Fruit fly (Drosophila melanogaster): Measurements from ENCODE around the gene AcCoAS.

Gene AcCoAS

DNA sequence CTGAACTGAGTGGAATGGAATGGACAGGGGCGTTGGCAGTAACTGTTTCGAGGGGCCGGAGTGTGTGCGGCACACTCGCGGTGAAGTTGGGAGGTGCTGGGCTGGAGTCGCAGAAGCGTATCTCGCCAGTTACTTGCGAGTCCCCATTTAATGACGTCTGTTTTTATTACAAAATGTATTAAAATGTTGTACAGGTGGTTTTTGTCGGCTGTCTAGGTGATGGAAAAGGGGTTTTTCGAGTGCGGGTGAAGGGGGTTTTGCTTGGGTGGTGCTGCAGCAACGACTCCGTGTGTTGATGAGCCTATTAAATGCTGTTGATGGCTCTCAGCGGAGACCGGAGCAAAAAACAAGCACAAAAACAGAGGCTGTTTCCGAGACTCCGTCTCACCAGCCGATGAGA lies 28.7 kb downstream of the AcCoAS start (continued):
- TF ChIP-seq Hr38 (GFP tag; optimal IDR thresholded peaks at IDR 0.05) (no peak), esn (GFP tag; optimal IDR thresholded peaks at IDR 0.05) (peak; percentile 56), CG7368 (GFP tag; optimal IDR thresholded peaks at IDR 0.05) (peak; percentile 59), CG15336 (GFP tag; IDR thresholded peaks at IDR 0.05) (peak; percentile 69), CG11902 (GFP tag; optimal IDR thresholded peaks at IDR 0.05) (peak; percentile 34), CG1621 (tag; optimal IDR thresholded peaks at IDR 0.05) (peak; percentile 83), CG8632 (GFP tag; optimal IDR thresholded peaks at IDR 0.05) (peak; percentile 61), Sox14 (GFP tag; optimal IDR thresholded peaks at IDR 0.05) (peak; percentile 56), fkh (GFP tag; optimal IDR thresholded peaks at IDR 0.05) (no peak), CG3919 (GFP tag; optimal IDR thresholded peaks at IDR 0.05) (peak; percentile 72), achi (GFP tag; optimal IDR thresholded peaks at IDR 0.05) (peak; percentile 49), CG6276 (GFP tag; optimal IDR thresholded peaks at IDR 0.05) (peak; percentile 36), CG31627 (GFP tag; optimal IDR thresholded peaks at IDR 0.05) (peak; percentile 40), CG9139 (GFP tag; optimal IDR thresholded peaks at IDR 0.05) (peak; percentile 41), salr (GFP tag; optimal IDR thresholded peaks at IDR 0.05) (peak in 1 of 2 experiments; percentile 49), Sox15 (GFP tag; optimal IDR thresholded peaks at IDR 0.05) (peak; percentile 43), CG6792 (GFP tag; optimal IDR thresholded peaks at IDR 0.05) (peak; percentile 49), Gug (GFP tag; IDR thresholded peaks at IDR 0.05) (peak; percentile 54), CG6854 (GFP tag; optimal IDR thresholded peaks at IDR 0.05) (no peak), dac (GFP tag; optimal IDR thresholded peaks at IDR 0.05) (peak; percentile 35), CG11762 (GFP tag; optimal IDR thresholded peaks at IDR 0.05; ENCODE audit: insufficient read depth) (peak; percentile 56), Ets96B (tag; optimal IDR thresholded peaks at IDR 0.05) (peak; percentile 71), CG6808 (GFP tag; optimal IDR thresholded peaks at IDR 0.05) (peak; percentile 71), spab (GFP tag; optimal IDR thresholded peaks at IDR 0.05) (peak; percentile 64)

DNA sequence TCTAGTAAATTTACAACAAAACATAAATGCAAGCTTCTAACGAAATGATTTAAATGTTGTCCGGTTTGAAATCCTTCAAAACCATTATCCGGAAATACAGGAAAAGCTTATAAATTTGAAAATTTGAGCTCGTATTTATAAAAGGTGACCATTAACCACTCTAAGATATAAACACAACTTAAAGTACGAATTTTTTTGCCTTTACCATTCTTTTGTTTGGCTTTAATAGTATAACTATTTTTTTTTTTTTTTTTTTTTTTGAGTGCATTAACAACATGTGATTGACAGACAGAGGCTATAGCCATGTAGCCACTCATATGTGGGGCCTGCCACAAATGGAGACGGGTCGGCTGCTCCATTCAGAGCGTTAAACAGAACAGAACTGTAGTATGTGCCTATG lies 36.6 kb downstream of the AcCoAS start:
- no peak for TF ChIP-seq salr (GFP tag; optimal IDR thresholded peaks at IDR 0.05)
- no peak for TF ChIP-seq Sox15 (GFP tag; optimal IDR thresholded peaks at IDR 0.05)
- no peak for TF ChIP-seq net (GFP tag; optimal IDR thresholded peaks at IDR 0.05)
- no peak for TF ChIP-seq CG8319 (GFP tag; optimal IDR thresholded peaks at IDR 0.05)
- peak; percentile 45 for TF ChIP-seq CG32006 (GFP tag; optimal IDR thresholded peaks at IDR 0.05)
- TF ChIP-seq Blimp-1 (GFP tag; optimal IDR thresholded peaks at IDR 0.05): no peak
- no peak for TF ChIP-seq Hr39 (GFP tag; optimal IDR thresholded peaks at IDR 0.05)
- no peak for TF ChIP-seq CG11294 (GFP tag; IDR thresholded peaks at IDR 0.05)
- TF ChIP-seq Eip93F (GFP tag; optimal IDR thresholded peaks at IDR 0.05): no peak
- peak; percentile 16 for TF ChIP-seq CG10631 (GFP tag; optimal IDR thresholded peaks at IDR 0.05)
- no peak for TF ChIP-seq CG10669 (GFP tag; optimal IDR thresholded peaks at IDR 0.05)
- TF ChIP-seq Sox14 (GFP tag; optimal IDR thresholded peaks at IDR 0.05): no peak
- no peak for TF ChIP-seq CG8632 (GFP tag; optimal IDR thresholded peaks at IDR 0.05)
- TF ChIP-seq Hr4 (GFP tag; optimal IDR thresholded peaks at IDR 0.05): no peak
- TF ChIP-seq Eip78C (GFP tag): peak; percentile 73
- TF ChIP-seq Ets96B (tag; optimal IDR thresholded peaks at IDR 0.05): peak; percentile 63
- no peak for TF ChIP-seq CG6854 (GFP tag; optimal IDR thresholded peaks at IDR 0.05)
- no peak for TF ChIP-seq CG6808 (GFP tag; optimal IDR thresholded peaks at IDR 0.05)
- TF ChIP-seq CG8119 (GFP tag; IDR thresholded peaks at IDR 0.05): peak; percentile 23; the same call in 1 of the 3 replicates
- no peak for TF ChIP-seq fd59A (GFP tag; optimal IDR thresholded peaks at IDR 0.05)
- TF ChIP-seq CG1621 (tag; optimal IDR thresholded peaks at IDR 0.05): no peak
- TF ChIP-seq dsx (GFP tag; optimal IDR thresholded peaks at IDR 0.05; ENCODE audit: poor library complexity, severe bottlenecking): no peak
- no peak for TF ChIP-seq pdm3 (GFP tag; optimal IDR thresholded peaks at IDR 0.05)
- peak; percentile 55 for TF ChIP-seq CG3032 (tag; optimal IDR thresholded peaks at IDR 0.05)
- TF ChIP-seq CG31627 (GFP tag; optimal IDR thresholded peaks at IDR 0.05): no peak
- no peak for TF ChIP-seq esn (GFP tag; optimal IDR thresholded peaks at IDR 0.05)
- TF ChIP-seq Sox102F (GFP tag; optimal IDR thresholded peaks at IDR 0.05): no peak
- 0 out of 2 replicates have a peak, but pooled peaks have one; percentile 27 for TF ChIP-seq CG15336 (GFP tag; IDR thresholded peaks at IDR 0.05)
- no peak for TF ChIP-seq CG3919 (GFP tag; optimal IDR thresholded peaks at IDR 0.05)
- no peak for TF ChIP-seq eg (GFP tag; IDR thresholded peaks at IDR 0.05)
- TF ChIP-seq CG4318 (GFP tag; optimal IDR thresholded peaks at IDR 0.05): no peak
- no peak for TF ChIP-seq ss (GFP tag; optimal IDR thresholded peaks at IDR 0.05)
- no peak for TF ChIP-seq Smox (GFP tag; optimal IDR thresholded peaks at IDR 0.05)
- TF ChIP-seq Ets21C (GFP tag; optimal IDR thresholded peaks at IDR 0.05): no peak
- TF ChIP-seq cyc (GFP tag; optimal IDR thresholded peaks at IDR 0.05): no peak
- no peak for TF ChIP-seq acj6 (GFP tag; optimal IDR thresholded peaks at IDR 0.05)
- TF ChIP-seq svp (GFP tag): peak; percentile 59
- no peak for TF ChIP-seq fkh (GFP tag; optimal IDR thresholded peaks at IDR 0.05)
- no peak for TF ChIP-seq CG9139 (GFP tag; optimal IDR thresholded peaks at IDR 0.05)

All from whole organism, prepupa.